Fruit fly (Drosophila melanogaster): ENCODE measurements around the gene CG13771.

CG13771 gene

DNA sequence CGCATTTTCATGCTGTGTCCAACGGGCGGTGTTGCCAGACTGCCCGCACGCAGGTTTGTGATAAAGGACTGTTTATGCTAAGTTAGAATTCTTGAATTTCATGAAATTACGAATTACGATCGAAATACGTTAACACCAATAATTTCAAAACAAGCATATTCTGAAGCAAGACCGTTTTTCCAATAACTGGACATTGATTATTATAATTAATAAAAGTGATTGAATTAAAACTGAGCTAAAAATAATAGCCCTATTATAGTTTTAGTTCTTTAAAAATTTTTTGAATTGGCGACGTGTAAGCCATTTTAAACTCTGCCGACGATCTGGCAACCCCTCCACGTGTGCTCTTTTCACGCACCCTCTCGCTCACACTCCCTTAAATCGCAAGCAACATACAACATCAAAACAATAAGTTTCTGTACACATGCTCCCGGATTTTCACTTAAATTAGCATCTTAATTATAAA is 15.2 kb downstream of the CG13771 start (continued):
- TF ChIP-seq bbx (GFP tag; IDR thresholded peaks at IDR 0.05; ENCODE audit: partially characterized antibody) (no peak), CG3995 (GFP tag; optimal IDR thresholded peaks at IDR 0.05) (peak; percentile 81), Lim3 (GFP tag; IDR thresholded peaks at IDR 0.05) (peak; percentile 82), Ravus (GFP tag; IDR thresholded peaks at IDR 0.05) (peak; percentile 74), D19B (GFP tag; optimal IDR thresholded peaks at IDR 0.05) (peak; percentile 91), CG1647 (GFP tag; optimal IDR thresholded peaks at IDR 0.05) (peak; percentile 87), HLH54F (GFP tag; optimal IDR thresholded peaks at IDR 0.05) (peak; percentile 92), CG6175 (GFP tag; IDR thresholded peaks at IDR 0.05) (peak; percentile 74; the same call in 2 of the 3 replicates), H15 (GFP tag; IDR thresholded peaks at IDR 0.05) (peak; percentile 89), vnd (GFP tag; IDR thresholded peaks at IDR 0.05; ENCODE audit: partially characterized antibody) (no peak), CG11723 (GFP tag; optimal IDR thresholded peaks at IDR 0.05) (peak; percentile 93), h (optimal IDR thresholded peaks at IDR 0.05) (no peak), Awh (GFP tag; IDR thresholded peaks at IDR 0.05) (peak; percentile 81), run (tag; optimal IDR thresholded peaks at IDR 0.05) (peak; percentile 93), tna (GFP tag; IDR thresholded peaks at IDR 0.05; ENCODE audit: partially characterized antibody) (no peak), Aef1 (GFP tag; IDR thresholded peaks at IDR 0.05) (peak; percentile 90), nerfin-1 (tag; optimal IDR thresholded peaks at IDR 0.05) (peak; percentile 93), chn (GFP tag; optimal IDR thresholded peaks at IDR 0.05) (peak; percentile 91), Optix (GFP tag; IDR thresholded peaks at IDR 0.05) (peak; percentile 80), CG13287 (GFP tag; IDR thresholded peaks at IDR 0.05; ENCODE audit: partially characterized antibody) (no peak; the same call in 1 of the 2 replicates), Fer3 (tag; optimal IDR thresholded peaks at IDR 0.05) (peak; percentile 95), CG10274 (GFP tag; optimal IDR thresholded peaks at IDR 0.05) (peak; percentile 87), CG17612 (GFP tag; IDR thresholded peaks at IDR 0.05) (peak; percentile 85), aop (GFP tag; IDR thresholded peaks at IDR 0.05) (no peak), ranshi (GFP tag; IDR thresholded peaks at IDR 0.05) (peak; percentile 92), CG13624 (GFP tag; optimal IDR thresholded peaks at IDR 0.05) (peak; percentile 90), Doc2 (GFP tag; IDR thresholded peaks at IDR 0.05) (peak; percentile 64; the same call in 1 of the 2 replicates), ro (GFP tag; IDR thresholded peaks at IDR 0.05) (peak; percentile 80), CG9817 (tag; optimal IDR thresholded peaks at IDR 0.05) (peak; percentile 96), croc (GFP tag; conservative IDR thresholded peaks at IDR 0.05) (peak; percentile 88), Oli (tag; optimal IDR thresholded peaks at IDR 0.05) (peak; percentile 96), jumu (GFP tag; optimal IDR thresholded peaks at IDR 0.05) (peak; percentile 88), Bteb2 (GFP tag; optimal IDR thresholded peaks at IDR 0.05) (peak; percentile 95), tup (GFP tag; optimal IDR thresholded peaks at IDR 0.05) (peak; percentile 83), caup (GFP tag; optimal IDR thresholded peaks at IDR 0.05; ENCODE audit: severe bottlenecking) (peak; percentile 96), CG7745 (tag; optimal IDR thresholded peaks at IDR 0.05) (no peak), CG30403 (GFP tag; optimal IDR thresholded peaks at IDR 0.05) (peak; percentile 98), CG31441 (GFP tag; IDR thresholded peaks at IDR 0.05) (peak; percentile 96), pnt (GFP tag; optimal IDR thresholded peaks at IDR 0.05) (peak; percentile 86), CG11504 (tag; optimal IDR thresholded peaks at IDR 0.05) (peak; percentile 96), Nf-YA (GFP tag; IDR thresholded peaks at IDR 0.05) (peak; percentile 65), so (GFP tag; IDR thresholded peaks at IDR 0.05) (peak; percentile 92), CG12155 (GFP tag; optimal IDR thresholded peaks at IDR 0.05) (peak; percentile 95), exex (tag; optimal IDR thresholded peaks at IDR 0.05) (peak; percentile 81), CG11560 (tag; IDR thresholded peaks at IDR 0.05) (peak; percentile 79), CG12071 (GFP tag; optimal IDR thresholded peaks at IDR 0.05) (peak; percentile 85), cad (GFP tag; optimal IDR thresholded peaks at IDR 0.05) (no peak), Hmx (GFP tag; optimal IDR thresholded peaks at IDR 0.05) (peak; percentile 86), klu (GFP tag; IDR thresholded peaks at IDR 0.05) (peak; percentile 89), CG15696 (tag; optimal IDR thresholded peaks at IDR 0.05) (peak; percentile 96), trem (tag; optimal IDR thresholded peaks at IDR 0.05) (peak; percentile 90), CG11085 (GFP tag; IDR thresholded peaks at IDR 0.05) (peak; percentile 83)
